Fruit fly (Drosophila melanogaster) S2 (cell line): ENCODE results near the gene mrn.
A peak's percentile ranks its signal among the peaks of the same experiment; 100 is the strongest.

Experiments used
- CG8478 ChIP-seq: fragments of >200 bp; optimal IDR thresholded peaks from 2 replicates; lab custom pipeline; 2018
- CTCF ChIP-seq, 2 experiments: fragments of >200 bp; optimal IDR thresholded peaks; 2 replicates each; lab custom pipeline; 2018

The mrn gene

dm6 chr3L:15597037-15597785, 16.9 kb upstream of the mrn start:
- TF ChIP-seq CG8478 (lab: Kevin White, UChicago), result no peak
- no peak for TF ChIP-seq CTCF (optimal IDR thresholded peaks at IDR 0.05; lab: Kevin White, UChicago)

dm6 chr3L:15595980-15596379, 15.6 kb upstream of the mrn start:
- TF ChIP-seq CTCF (optimal IDR thresholded peaks at IDR 0.05; lab: Kevin White, UChicago) (no peak), CG8478 (lab: Kevin White, UChicago) (no peak)

dm6 chr3L:15595175-15595724, 14.9 kb upstream of the mrn start:
- no peak for TF ChIP-seq CTCF (optimal IDR thresholded peaks at IDR 0.05; lab: Kevin White, UChicago)
- no peak for TF ChIP-seq CG8478 (lab: Kevin White, UChicago)

- TF ChIP-seq CTCF (optimal IDR thresholded peaks at IDR 0.05; lab: Kevin White, UChicago) (no peak), CG8478 (lab: Kevin White, UChicago) (no peak)
Measured at dm6 chr3L:15594093-15594653, 13.8 kb upstream of the mrn start.

dm6 chr3L:15593399-15593798, 13.1 kb upstream of the mrn start:
- TF ChIP-seq CG8478 (lab: Kevin White, UChicago), result no peak
- no peak for TF ChIP-seq CTCF (optimal IDR thresholded peaks at IDR 0.05; lab: Kevin White, UChicago)

dm6 chr3L:15592536-15593260, 12.4 kb upstream of the mrn start:
- TF ChIP-seq CTCF (optimal IDR thresholded peaks at IDR 0.05; lab: Kevin White, UChicago) (no peak), CG8478 (lab: Kevin White, UChicago) (no peak)

dm6 chr3L:15590803-15591597, 10.7 kb upstream of the mrn start:
- no peak for TF ChIP-seq CG8478 (lab: Kevin White, UChicago)
- TF ChIP-seq CTCF (optimal IDR thresholded peaks at IDR 0.05; lab: Kevin White, UChicago), result no peak

- TF ChIP-seq CG8478 (lab: Kevin White, UChicago), result no peak
Measured at dm6 chr3L:15589746-15590145, 9.4 kb upstream of the mrn start.

- TF ChIP-seq CG8478 (lab: Kevin White, UChicago), result no peak
- peak in 1 of 2 experiments; percentile 13 for TF ChIP-seq CTCF (optimal IDR thresholded peaks at IDR 0.05; lab: Kevin White, UChicago)
Measured at dm6 chr3L:15588514-15589138, 8.3 kb upstream of the mrn start, which contains the start of gene RhoGAP71E. Gene RhoGAP71E, plus strand, starts transcription at chr3L:15588860.

- TF ChIP-seq CTCF (optimal IDR thresholded peaks at IDR 0.05; lab: Kevin White, UChicago) (peak in 1 of 2 experiments; percentile 7), CG8478 (lab: Kevin White, UChicago) (no peak)
Measured at dm6 chr3L:15587445-15588381, 7.4 kb upstream of the mrn start, which contains the start of gene CG7656. Gene CG7656, minus strand, starts transcription at chr3L:15588175.

- TF ChIP-seq CTCF (optimal IDR thresholded peaks at IDR 0.05; lab: Kevin White, UChicago) (no peak), CG8478 (lab: Kevin White, UChicago) (no peak)
Measured at dm6 chr3L:15583504-15583903, 3.2 kb upstream of the mrn start, which contains the start of gene AIMP2. Gene AIMP2, plus strand, starts transcription at chr3L:15583638.

dm6 chr3L:15576357-15576756, 4.0 kb downstream of the mrn start, which contains the start of gene Ufsp2:
Gene Ufsp2, plus strand, starts transcription at chr3L:15576570.
- TF ChIP-seq CG8478 (lab: Kevin White, UChicago), result no peak
- TF ChIP-seq CTCF (optimal IDR thresholded peaks at IDR 0.05; lab: Kevin White, UChicago), result no peak
